Worm (Caenorhabditis elegans): Measurements from ENCODE around the gene C48B4.8.

The C48B4.8 gene

ce11 chrIII:9558463-9558862, 2.6 kb downstream of the C48B4.8 start, which contains the start of gene C48B4.6:
TSS of gene C48B4.6 (minus strand) at chrIII:9558563.
- no peak for TF ChIP-seq eor-1 (tag; optimal IDR thresholded peaks at IDR 0.05)
- TF ChIP-seq ceh-9 (tag; optimal IDR thresholded peaks at IDR 0.05), result no peak
- TF ChIP-seq ztf-11 (tag; optimal IDR thresholded peaks at IDR 0.05), result no peak
- TF ChIP-seq fos-1 (tag; optimal IDR thresholded peaks at IDR 0.05), result no peak
- no peak for TF ChIP-seq snpc-4 (tag; optimal IDR thresholded peaks at IDR 0.05)
- TF ChIP-seq daf-12 (tag; optimal IDR thresholded peaks at IDR 0.05), result no peak
- no peak for TF ChIP-seq ceh-16 (tag; optimal IDR thresholded peaks at IDR 0.05)
- no peak for TF ChIP-seq elt-1 (tag; optimal IDR thresholded peaks at IDR 0.05)
- TF ChIP-seq nhr-12 (tag; optimal IDR thresholded peaks at IDR 0.05), result no peak
- TF ChIP-seq fkh-2 (tag; optimal IDR thresholded peaks at IDR 0.05), result no peak
- TF ChIP-seq aly-2 (tag; optimal IDR thresholded peaks at IDR 0.05), result no peak
- no peak for TF ChIP-seq elt-2 (tag; optimal IDR thresholded peaks at IDR 0.05)
- TF ChIP-seq mdl-1 (tag; optimal IDR thresholded peaks at IDR 0.05), result no peak
- TF ChIP-seq lin-15B (tag; optimal IDR thresholded peaks at IDR 0.05), result no peak
- no peak for TF ChIP-seq sea-2 (GFP tag; optimal IDR thresholded peaks at IDR 0.05)
- TF ChIP-seq egl-27 (tag; optimal IDR thresholded peaks at IDR 0.05), result no peak
- TF ChIP-seq hmg-11 (tag; optimal IDR thresholded peaks at IDR 0.05), result no peak
- TF ChIP-seq nhr-76 (tag; optimal IDR thresholded peaks at IDR 0.05), result no peak

DNA sequence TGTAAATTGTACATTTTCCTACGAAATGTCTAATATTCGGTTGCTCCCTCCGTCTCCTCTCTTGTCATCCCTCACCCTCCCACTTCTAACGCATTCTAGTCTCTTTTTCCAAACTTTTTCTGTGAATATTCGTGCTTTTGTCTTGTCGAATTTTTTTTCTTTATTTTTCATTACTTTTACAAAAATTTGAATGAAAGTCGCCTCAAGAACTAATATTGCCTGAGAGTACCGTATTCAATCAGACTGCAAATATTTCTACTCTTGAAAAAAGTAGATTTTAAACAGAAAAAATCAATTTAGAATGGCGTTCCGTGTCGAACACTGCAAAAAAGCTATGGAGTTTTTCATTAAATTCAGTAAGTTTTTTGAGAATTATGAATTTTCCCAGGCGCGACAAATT, 4.8 kb downstream of the C48B4.8 start, which contains the start of gene ZK1098.11:
Gene ZK1098.11 (plus strand): TSS at position 301 of the 400 bp plus-strand sequence.
- no peak for TF ChIP-seq nhr-77 (tag; optimal IDR thresholded peaks at IDR 0.05)

- TF ChIP-seq nfya-1 (tag; optimal IDR thresholded peaks at IDR 0.05; ENCODE audit: insufficient read depth), result peak; percentile 96
- peak; percentile 87 for TF ChIP-seq mdl-1 (tag; optimal IDR thresholded peaks at IDR 0.05)
- peak; percentile 90 for TF ChIP-seq snpc-4 (tag; optimal IDR thresholded peaks at IDR 0.05)
- peak; percentile 19 for TF ChIP-seq ceh-82 (tag; optimal IDR thresholded peaks at IDR 0.05)
- TF ChIP-seq pqm-1 (tag; optimal IDR thresholded peaks at IDR 0.05), result peak; percentile 23
- TF ChIP-seq mml-1 (tag; optimal IDR thresholded peaks at IDR 0.05), result peak; percentile 87
- peak; percentile 63 for TF ChIP-seq nhr-23 (tag; optimal IDR thresholded peaks at IDR 0.05)
- peak; percentile 90 for TF ChIP-seq ceh-28 (tag; optimal IDR thresholded peaks at IDR 0.05)
- no peak for TF ChIP-seq ceh-16 (tag; optimal IDR thresholded peaks at IDR 0.05)
- peak; percentile 97 for TF ChIP-seq pha-4 (tag; optimal IDR thresholded peaks at IDR 0.05)
- peak; percentile 72 for TF ChIP-seq elt-2 (tag; optimal IDR thresholded peaks at IDR 0.05)
- TF ChIP-seq fkh-10 (GFP tag; optimal IDR thresholded peaks at IDR 0.05), result peak; percentile 44
- TF ChIP-seq nhr-77 (tag; optimal IDR thresholded peaks at IDR 0.05), result no peak
- TF ChIP-seq nhr-43 (tag; optimal IDR thresholded peaks at IDR 0.05; ENCODE audit: poor library complexity, severe bottlenecking), result peak; percentile 57
- peak; percentile 89 for TF ChIP-seq lin-15B (tag; optimal IDR thresholded peaks at IDR 0.05)
- peak; percentile 88 for TF ChIP-seq egl-5 (tag; optimal IDR thresholded peaks at IDR 0.05)
- peak; percentile 70 for TF ChIP-seq R02D3.7 (tag; optimal IDR thresholded peaks at IDR 0.05)
- TF ChIP-seq ama-1 (optimal IDR thresholded peaks at IDR 0.05), result peak; percentile 58
- TF ChIP-seq ztf-4 (tag; optimal IDR thresholded peaks at IDR 0.05), result no peak
- peak; percentile 56 for TF ChIP-seq nhr-25 (tag; optimal IDR thresholded peaks at IDR 0.05)
- no peak for TF ChIP-seq ceh-9 (tag; optimal IDR thresholded peaks at IDR 0.05)
- peak; percentile 85 for TF ChIP-seq lsy-12 (tag; optimal IDR thresholded peaks at IDR 0.05)
- peak; percentile 73 for TF ChIP-seq sea-2 (GFP tag; optimal IDR thresholded peaks at IDR 0.05)
- no peak for TF ChIP-seq nhr-67 (tag; optimal IDR thresholded peaks at IDR 0.05)
- TF ChIP-seq eor-1 (tag; optimal IDR thresholded peaks at IDR 0.05), result peak in 1 of 2 experiments; percentile 13
- TF ChIP-seq skn-1 (tag; optimal IDR thresholded peaks at IDR 0.05), result peak; percentile 46
- TF ChIP-seq tbx-2 (tag; optimal IDR thresholded peaks at IDR 0.05), result peak; percentile 82
- peak; percentile 90 for TF ChIP-seq hmg-11 (tag; optimal IDR thresholded peaks at IDR 0.05)
- no peak for TF ChIP-seq ztf-11 (tag; optimal IDR thresholded peaks at IDR 0.05)
- TF ChIP-seq ZK546.5 (tag; optimal IDR thresholded peaks at IDR 0.05), result no peak
- peak; percentile 27 for TF ChIP-seq jun-1 (tag; optimal IDR thresholded peaks at IDR 0.05)
- peak; percentile 70 for TF ChIP-seq unc-62 (GFP tag; optimal IDR thresholded peaks at IDR 0.05)
- no peak for TF ChIP-seq nhr-76 (tag; optimal IDR thresholded peaks at IDR 0.05)
- no peak for TF ChIP-seq elt-1 (tag; optimal IDR thresholded peaks at IDR 0.05)
- no peak for TF ChIP-seq fkh-2 (tag; optimal IDR thresholded peaks at IDR 0.05)
- peak; percentile 85 for TF ChIP-seq lin-39 (tag; optimal IDR thresholded peaks at IDR 0.05)
Measured at ce11 chrIII:9546016-9546659, 14.9 kb downstream of the C48B4.8 start, which contains the start of gene unc-16. TSS of gene unc-16 (plus strand) at chrIII:9546258.
